Fruit fly (Drosophila melanogaster): ENCODE data around the gene tey.
A peak's percentile ranks its signal among the peaks of the same experiment; 100 is the strongest.

The tey gene

dm6 chr3L:19632766-19633632 lies 30.9 kb downstream of the tey start (continued):
- peak; percentile 34 for TF ChIP-seq CG15696 (tag; optimal IDR thresholded peaks at IDR 0.05)
- TF ChIP-seq inv (GFP tag; IDR thresholded peaks at IDR 0.05; ENCODE audit: partially characterized antibody), result no peak
- no peak for TF ChIP-seq Dip2 (GFP tag; IDR thresholded peaks at IDR 0.05)
- peak; percentile 24; the same call in 1 of the 3 replicates for TF ChIP-seq otp (GFP tag; IDR thresholded peaks at IDR 0.05)
- TF ChIP-seq CG1792 (GFP tag; optimal IDR thresholded peaks at IDR 0.05), result peak; percentile 20
- no peak for TF ChIP-seq stc (GFP tag; IDR thresholded peaks at IDR 0.05)
- TF ChIP-seq CG7372 (GFP tag; IDR thresholded peaks at IDR 0.05), result peak; percentile 56; the same call in 1 of the 2 replicates
- no peak for TF ChIP-seq CG2875 (GFP tag; optimal IDR thresholded peaks at IDR 0.05)
- no peak for TF ChIP-seq slou (GFP tag; optimal IDR thresholded peaks at IDR 0.05)
- no peak for TF ChIP-seq pnt (GFP tag; optimal IDR thresholded peaks at IDR 0.05)
- TF ChIP-seq CG11093 (GFP tag; IDR thresholded peaks at IDR 0.05), result 0 out of 3 replicates have a peak, but pooled peaks have one; percentile 10
- TF ChIP-seq jing (GFP tag; optimal IDR thresholded peaks at IDR 0.05), result peak; percentile 10
- peak; percentile 41; the same call in 1 of the 2 replicates for TF ChIP-seq CG11247 (GFP tag; IDR thresholded peaks at IDR 0.05)
- TF ChIP-seq CG30020 (tag; optimal IDR thresholded peaks at IDR 0.05), result no peak
- peak; percentile 46 for TF ChIP-seq az2 (GFP tag; optimal IDR thresholded peaks at IDR 0.05)
- TF ChIP-seq pho (GFP tag; optimal IDR thresholded peaks at IDR 0.05), result peak; percentile 66
- no peak for TF ChIP-seq CG11560 (tag; IDR thresholded peaks at IDR 0.05)
- TF ChIP-seq Fer1 (GFP tag; optimal IDR thresholded peaks at IDR 0.05), result peak; percentile 71
- peak; percentile 51 for TF ChIP-seq CG6689 (GFP tag; IDR thresholded peaks at IDR 0.05)
- TF ChIP-seq CG6254 (GFP tag; optimal IDR thresholded peaks at IDR 0.05), result no peak
- TF ChIP-seq nom (GFP tag; optimal IDR thresholded peaks at IDR 0.05), result peak; percentile 49
- peak; percentile 12 for TF ChIP-seq Fer2 (tag; optimal IDR thresholded peaks at IDR 0.05)
- TF ChIP-seq dati (GFP tag; IDR thresholded peaks at IDR 0.05), result no peak
- no peak; the same call in 3 of the 4 replicates for TF ChIP-seq Dll (GFP tag; IDR thresholded peaks at IDR 0.05; ENCODE audit: partially characterized antibody)
- TF ChIP-seq Max (GFP tag; optimal IDR thresholded peaks at IDR 0.05), result peak; percentile 32
- peak; percentile 42 for TF ChIP-seq psq (GFP tag; optimal IDR thresholded peaks at IDR 0.05)
- TF ChIP-seq Atf-2 (GFP tag; optimal IDR thresholded peaks at IDR 0.05), result no peak
- no peak for TF ChIP-seq CG10979 (tag; optimal IDR thresholded peaks at IDR 0.05)
- TF ChIP-seq MTF-1 (GFP tag; optimal IDR thresholded peaks at IDR 0.05; ENCODE audit: borderline replicate concordance), result no peak
- peak; percentile 47 for TF ChIP-seq CG10147 (GFP tag; optimal IDR thresholded peaks at IDR 0.05)
- TF ChIP-seq gfzf (GFP tag; optimal IDR thresholded peaks at IDR 0.05), result peak; percentile 55
- TF ChIP-seq Ssrp (tag; optimal IDR thresholded peaks at IDR 0.05), result peak; percentile 3
- TF ChIP-seq dpn (GFP tag; optimal IDR thresholded peaks at IDR 0.05), result peak in 1 of 2 experiments; percentile 72
- peak; percentile 49; the same call in 1 of the 2 replicates for TF ChIP-seq Xrp1 (GFP tag; IDR thresholded peaks at IDR 0.05)
- no peak for TF ChIP-seq wek (GFP tag; optimal IDR thresholded peaks at IDR 0.05)
- TF ChIP-seq grn (GFP tag; optimal IDR thresholded peaks at IDR 0.05), result no peak
- no peak for TF ChIP-seq sima (GFP tag; optimal IDR thresholded peaks at IDR 0.05)
- peak in 1 of 2 experiments; percentile 16 for TF ChIP-seq bsh (GFP tag; optimal IDR thresholded peaks at IDR 0.05)
- peak; percentile 34 for TF ChIP-seq CG13624 (GFP tag; optimal IDR thresholded peaks at IDR 0.05)
- TF ChIP-seq fru (optimal IDR thresholded peaks at IDR 0.05), result no peak
- no peak for TF ChIP-seq p53 (GFP tag; optimal IDR thresholded peaks at IDR 0.05)
- TF ChIP-seq maf-S (GFP tag; optimal IDR thresholded peaks at IDR 0.05), result no peak
- TF ChIP-seq CG34224 (GFP tag; IDR thresholded peaks at IDR 0.05; ENCODE audit: partially characterized antibody), result peak; percentile 59; the same call in 1 of the 3 replicates
- no peak for TF ChIP-seq CG8290 (GFP tag; optimal IDR thresholded peaks at IDR 0.05)
- peak in 1 of 2 experiments; percentile 70 for TF ChIP-seq CG8290 (tag; optimal IDR thresholded peaks at IDR 0.05)
- peak; percentile 4 for TF ChIP-seq repo (GFP tag; optimal IDR thresholded peaks at IDR 0.05)
- no peak for TF ChIP-seq tna (GFP tag; IDR thresholded peaks at IDR 0.05; ENCODE audit: partially characterized antibody)
- TF ChIP-seq YL-1 (GFP tag; optimal IDR thresholded peaks at IDR 0.05), result no peak
- TF ChIP-seq chif (GFP tag; optimal IDR thresholded peaks at IDR 0.05), result no peak
